Worm (Caenorhabditis elegans): Measurements from ENCODE around the gene B0250.5.
A peak's percentile ranks its signal among the peaks of the same experiment; 100 is the strongest.

The B0250.5 gene

DNA sequence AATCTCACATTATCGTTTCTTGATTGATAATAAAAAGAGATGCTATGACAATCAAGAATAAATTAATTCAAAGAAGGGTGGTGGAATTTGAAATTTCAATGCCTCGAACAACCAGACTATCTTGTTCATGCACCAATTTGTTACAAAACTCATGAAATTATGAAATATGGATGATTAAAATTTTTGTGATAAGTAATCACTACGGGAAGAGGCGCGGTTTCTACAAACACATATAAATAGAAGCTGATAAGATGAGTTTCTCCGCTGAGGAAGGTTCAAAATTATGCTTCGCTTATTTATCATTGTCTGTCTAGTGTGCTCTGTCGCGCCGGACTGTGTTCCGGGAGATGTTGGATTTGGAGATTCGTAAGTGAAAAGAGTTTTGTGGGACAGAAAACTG, 20.8 kb downstream of the B0250.5 start:
- no peak for TF ChIP-seq zip-4 (GFP tag; optimal IDR thresholded peaks at IDR 0.05)
- peak; percentile 6 for TF ChIP-seq elt-2 (tag; optimal IDR thresholded peaks at IDR 0.05)

DNA sequence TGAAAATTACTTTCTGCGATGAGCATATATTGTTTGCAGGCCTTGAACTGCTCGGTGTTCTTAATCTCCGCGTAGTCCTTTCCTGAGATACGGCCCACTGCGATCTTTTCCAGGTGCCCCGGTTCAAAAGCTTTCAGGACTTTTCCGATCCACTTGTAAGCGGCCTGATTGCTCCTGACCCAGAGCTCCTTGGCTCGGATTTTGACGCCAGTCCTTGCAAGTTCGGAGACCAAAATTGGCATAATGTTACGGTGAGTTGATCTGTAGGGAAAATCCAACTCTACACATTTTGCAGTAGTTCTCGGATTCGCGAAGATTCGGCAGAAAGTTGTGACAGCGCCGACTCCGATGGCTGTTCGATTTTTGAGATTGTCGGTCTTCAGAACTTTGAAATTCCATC, 23.3 kb downstream of the B0250.5 start:
- TF ChIP-seq irx-1 (tag; optimal IDR thresholded peaks at IDR 0.05) (no peak), nhr-85 (tag) (peak; percentile 37), sup-37 (GFP tag; optimal IDR thresholded peaks at IDR 0.05) (no peak), mdl-1 (tag; optimal IDR thresholded peaks at IDR 0.05) (no peak)

DNA sequence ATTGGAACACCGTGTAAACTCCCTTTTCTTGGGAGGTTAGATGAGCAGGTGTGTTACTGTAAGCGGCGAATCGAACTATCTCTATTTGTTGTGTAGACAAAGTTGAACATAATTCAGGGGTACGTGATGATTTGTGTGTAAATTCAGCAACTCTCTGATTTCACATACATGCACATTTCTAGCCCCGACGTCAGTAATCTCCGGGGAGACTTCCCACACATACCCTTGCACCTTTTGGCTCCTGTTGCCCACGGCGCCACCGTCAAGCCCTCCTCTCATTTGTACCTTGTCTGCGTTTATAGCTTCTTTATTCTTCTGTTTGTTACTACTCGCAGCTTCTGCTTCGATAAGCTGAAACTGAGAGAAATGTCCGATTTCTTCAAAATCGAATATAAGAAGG, 25.2 kb downstream of the B0250.5 start, which contains the start of gene Y38H6C.25:
TSS of gene Y38H6C.25 (plus strand) at position 301 of the 400 bp plus-strand sequence.
- TF ChIP-seq sptf-1 (tag; optimal IDR thresholded peaks at IDR 0.05): no peak
- no peak for TF ChIP-seq snpc-4 (tag; optimal IDR thresholded peaks at IDR 0.05)

DNA sequence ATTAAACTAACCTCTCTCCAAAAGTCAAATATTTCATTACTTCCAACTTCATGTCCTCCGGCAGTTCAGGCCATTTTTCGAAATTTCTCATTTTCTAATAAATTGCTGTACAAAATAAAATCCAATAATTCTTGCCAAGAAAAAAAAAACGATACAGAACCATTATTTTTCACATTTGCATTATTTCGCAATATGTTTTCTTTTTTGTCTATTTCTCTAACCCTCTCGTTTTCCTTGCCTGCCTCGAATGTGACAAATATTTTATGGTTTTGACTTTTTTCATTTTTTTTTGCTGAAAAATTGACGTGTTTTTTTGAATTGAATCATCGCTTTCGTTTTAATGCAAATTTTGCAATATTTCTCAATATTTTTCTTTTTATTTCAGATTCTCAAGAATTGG, 28.5 kb downstream of the B0250.5 start, which contains the start of the genes Y38H6C.9 and fbxa-150:
TSS of gene Y38H6C.9 (minus strand) at position 52 of the 400 bp plus-strand sequence.
TSS of gene fbxa-150 (plus strand) at position 380 of the 400 bp plus-strand sequence.
- no peak for TF ChIP-seq unc-30 (tag; optimal IDR thresholded peaks at IDR 0.05)
- TF ChIP-seq C16A3.4 (tag; optimal IDR thresholded peaks at IDR 0.05): no peak
- TF ChIP-seq nhr-90 (tag; optimal IDR thresholded peaks at IDR 0.05; ENCODE audit: poor library complexity): no peak
- peak; percentile 8 for TF ChIP-seq skn-1 (tag; optimal IDR thresholded peaks at IDR 0.05)
- no peak for TF ChIP-seq lin-35 (GFP tag; optimal IDR thresholded peaks at IDR 0.05)
- peak; percentile 1 to 25 for TF ChIP-seq efl-1 (optimal IDR thresholded peaks at IDR 0.05)
- TF ChIP-seq efl-1 (GFP tag; optimal IDR thresholded peaks at IDR 0.05 in 1 of 2): peak in 1 of 2 experiments; percentile 8
- peak; percentile 95 for TF ChIP-seq zip-4 (GFP tag; optimal IDR thresholded peaks at IDR 0.05)
- no peak for TF ChIP-seq zag-1 (tag; optimal IDR thresholded peaks at IDR 0.05)
- TF ChIP-seq nhr-71 (tag; optimal IDR thresholded peaks at IDR 0.05): no peak
- TF ChIP-seq egl-27 (tag; optimal IDR thresholded peaks at IDR 0.05): no peak
- TF ChIP-seq mep-1 (tag; optimal IDR thresholded peaks at IDR 0.05): peak; percentile 45
- peak in 1 of 3 experiments; percentile 19 for TF ChIP-seq dpl-1 (GFP tag; optimal IDR thresholded peaks at IDR 0.05)

DNA sequence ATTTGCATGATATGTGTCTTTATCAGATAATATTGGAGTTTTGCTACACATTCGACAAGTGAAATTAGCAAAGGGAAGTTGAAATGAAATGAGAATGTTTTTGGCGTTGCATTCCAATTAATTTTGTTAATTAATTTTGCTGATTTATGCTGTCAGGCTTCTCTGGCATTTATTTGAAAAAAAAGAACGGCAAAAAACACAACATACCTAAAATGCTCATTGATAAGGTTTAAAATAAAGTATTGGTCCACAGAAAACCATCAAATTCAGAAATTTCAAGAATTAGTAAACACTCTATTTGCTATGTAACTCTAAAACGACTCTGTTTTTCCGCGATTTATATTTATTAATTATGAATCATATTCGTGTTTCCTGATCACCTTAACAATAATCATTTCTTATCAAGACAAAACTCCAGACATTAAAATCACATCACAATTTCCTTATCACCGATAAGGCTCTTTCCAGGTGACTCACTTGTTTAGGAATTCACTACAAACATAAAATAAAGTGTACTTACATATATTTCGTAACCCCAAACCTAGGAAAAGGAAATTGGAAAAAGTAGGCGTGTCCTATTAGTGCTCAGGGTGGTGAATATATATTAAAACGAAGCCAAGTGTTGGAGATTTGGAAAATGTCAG, 32.2 kb downstream of the B0250.5 start, which contains the start of the genes srh-166 and Y38H6C.24:
TSS of gene srh-166 (minus strand) at position 51 of the 644 bp plus-strand sequence.
TSS of gene Y38H6C.24 (plus strand) at position 620 of the 644 bp plus-strand sequence.
- TF ChIP-seq pag-3 (tag; optimal IDR thresholded peaks at IDR 0.05; ENCODE audit: borderline replicate concordance, insufficient read depth) (no peak), pax-3 (tag; optimal IDR thresholded peaks at IDR 0.05) (no peak), elt-2 (tag; optimal IDR thresholded peaks at IDR 0.05) (peak; percentile 77), pqm-1 (tag; optimal IDR thresholded peaks at IDR 0.05) (peak; percentile 86), snpc-4 (tag; optimal IDR thresholded peaks at IDR 0.05) (no peak), hlh-17 (GFP tag; optimal IDR thresholded peaks at IDR 0.05; ENCODE audit: borderline replicate concordance) (no peak), lin-35 (GFP tag; optimal IDR thresholded peaks at IDR 0.05) (no peak), nhr-20 (tag; optimal IDR thresholded peaks at IDR 0.05) (peak; percentile 23), C04F5.9 (tag; optimal IDR thresholded peaks at IDR 0.05) (no peak)

DNA sequence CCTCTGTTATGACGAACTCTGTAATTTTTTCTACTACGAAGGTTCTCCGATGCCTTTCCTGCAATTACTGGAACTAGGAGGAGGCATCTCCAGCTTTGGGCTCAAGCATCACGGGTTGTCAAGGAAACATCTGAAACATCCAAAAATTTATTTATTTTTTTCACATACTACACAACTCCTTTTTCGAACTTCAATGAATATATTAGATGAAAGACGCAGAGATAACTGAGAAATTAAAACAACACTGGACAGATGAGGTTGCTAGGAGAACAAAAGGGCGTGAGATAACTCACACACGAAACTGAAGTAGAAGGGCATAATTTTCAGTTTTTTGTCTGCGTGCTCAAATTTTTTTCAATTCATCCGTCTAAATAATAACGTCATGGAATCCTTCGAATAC, 33.8 kb downstream of the B0250.5 start, which contains the start of gene Y38H6C.13:
TSS of gene Y38H6C.13 (plus strand) at position 301 of the 400 bp plus-strand sequence.
- TF ChIP-seq ceh-82 (tag; optimal IDR thresholded peaks at IDR 0.05) (no peak), fkh-8 (tag; optimal IDR thresholded peaks at IDR 0.05) (peak; percentile 3)

DNA sequence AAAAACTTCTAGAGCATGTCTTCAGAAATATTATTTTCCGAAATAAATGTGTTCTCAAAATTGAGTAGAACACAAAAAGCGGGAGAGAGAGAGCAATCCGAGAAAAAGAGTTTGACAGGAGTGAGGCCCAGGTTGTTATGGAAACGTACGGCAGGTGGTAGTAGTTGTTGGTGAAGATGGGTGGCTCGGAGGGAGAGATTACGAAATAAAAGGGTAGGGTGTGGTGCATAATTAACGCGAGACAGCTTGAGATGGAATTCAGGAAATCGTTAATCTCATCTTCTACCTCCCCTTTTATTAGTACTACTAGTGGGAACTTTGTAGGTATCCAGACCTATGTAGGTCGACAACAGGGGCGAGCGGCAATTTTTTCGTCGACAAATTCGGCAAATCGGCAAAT, 40.3 kb downstream of the B0250.5 start, which contains the start of gene famh-161:
TSS of gene famh-161 (minus strand) at position 101 of the 400 bp plus-strand sequence.
- TF ChIP-seq unc-30 (tag; optimal IDR thresholded peaks at IDR 0.05) (no peak), fkh-8 (tag; optimal IDR thresholded peaks at IDR 0.05) (peak; percentile 12)
